Fruit fly (Drosophila melanogaster) S2 (cell line): Measurements from ENCODE around the gene btd.

Source experiments
- CG8478 ChIP-seq: fragments of >200 bp; optimal IDR thresholded peaks from 2 replicates; lab custom pipeline; 2018
- CTCF ChIP-seq, 2 experiments: fragments of >200 bp; optimal IDR thresholded peaks; 2 replicates each; lab custom pipeline; 2018

- TF ChIP-seq CTCF (optimal IDR thresholded peaks at IDR 0.05; lab: Kevin White, UChicago) = no peak
- no peak for TF ChIP-seq CG8478
These were observed 50.2 kb downstream of the btd start for dm6 chrX:9744034-9744673.
